Worm (Caenorhabditis elegans): ENCODE data around the gene K02E2.1.

ce11 chrV:20399532-20400068 lies 48.3 kb downstream of the K02E2.1 start:
- TF ChIP-seq dao-5 (tag; optimal IDR thresholded peaks at IDR 0.05) (no peak), him-1 (tag; optimal IDR thresholded peaks at IDR 0.05) (no peak)
